Fruit fly (Drosophila melanogaster): Measurements from ENCODE around the gene Prosbeta3.

The Prosbeta3 gene

DNA sequence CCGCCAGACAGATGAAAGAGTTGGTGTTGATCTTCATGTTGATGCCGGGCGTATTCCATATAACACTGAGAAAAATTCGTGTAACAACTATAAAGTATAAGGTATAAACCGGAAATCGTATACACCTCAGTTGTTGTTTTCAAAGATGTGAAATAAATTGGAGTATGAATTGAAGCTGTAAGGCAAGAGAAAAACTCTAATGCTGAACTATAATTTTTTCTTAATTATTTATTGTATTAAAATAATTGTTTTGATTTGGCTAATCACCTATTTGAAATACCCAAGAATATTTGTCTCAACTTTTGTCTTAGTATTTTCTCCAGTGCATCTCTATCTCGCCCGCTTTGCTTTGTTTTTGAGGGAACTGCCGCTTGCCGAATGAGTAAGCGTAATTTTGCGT lies 45.7 kb downstream of the Prosbeta3 start (continued):
- no peak for TF ChIP-seq repo (GFP tag; optimal IDR thresholded peaks at IDR 0.05)
- peak; percentile 60 for TF ChIP-seq CG1529 (GFP tag; optimal IDR thresholded peaks at IDR 0.05)
- no peak for TF ChIP-seq sna (GFP tag; IDR thresholded peaks at IDR 0.05; ENCODE audit: partially characterized antibody)
- peak; percentile 41 for TF ChIP-seq CG12155 (GFP tag; optimal IDR thresholded peaks at IDR 0.05)
- TF ChIP-seq trem (tag; optimal IDR thresholded peaks at IDR 0.05): peak; percentile 44
- TF ChIP-seq CG9727 (GFP tag; optimal IDR thresholded peaks at IDR 0.05): peak; percentile 51
- TF ChIP-seq CG17802 (tag; optimal IDR thresholded peaks at IDR 0.05): no peak
- peak; percentile 66 for TF ChIP-seq nmo (GFP tag; optimal IDR thresholded peaks at IDR 0.05)
- TF ChIP-seq nau (GFP tag; optimal IDR thresholded peaks at IDR 0.05): peak; percentile 27
- peak; percentile 67 for TF ChIP-seq HLH3B (GFP tag; IDR thresholded peaks at IDR 0.05)
- peak; percentile 48 for TF ChIP-seq CG4820 (GFP tag; optimal IDR thresholded peaks at IDR 0.05)
- peak; percentile 45 for TF ChIP-seq CG15696 (tag; optimal IDR thresholded peaks at IDR 0.05)
- TF ChIP-seq pfk (GFP tag; optimal IDR thresholded peaks at IDR 0.05): no peak
- peak; percentile 10 for TF ChIP-seq tin (GFP tag; optimal IDR thresholded peaks at IDR 0.05)
- peak; percentile 8 for TF ChIP-seq CG13123 (GFP tag; optimal IDR thresholded peaks at IDR 0.05)
- peak; percentile 40 for TF ChIP-seq oc (tag; optimal IDR thresholded peaks at IDR 0.05)
- peak; percentile 42 for TF ChIP-seq nerfin-1 (tag; optimal IDR thresholded peaks at IDR 0.05)
- TF ChIP-seq CG8089 (GFP tag; optimal IDR thresholded peaks at IDR 0.05): no peak
- peak; percentile 26; the same call in 1 of the 2 replicates for TF ChIP-seq CG4404 (GFP tag; IDR thresholded peaks at IDR 0.05)
- TF ChIP-seq chm (GFP tag; IDR thresholded peaks at IDR 0.05): no peak
- peak; percentile 62; the same call in 1 of the 2 replicates for TF ChIP-seq Xrp1 (GFP tag; IDR thresholded peaks at IDR 0.05)
- TF ChIP-seq sd (tag; optimal IDR thresholded peaks at IDR 0.05): peak; percentile 11
- peak; percentile 72 for TF ChIP-seq unpg (GFP tag; optimal IDR thresholded peaks at IDR 0.05)
- peak; percentile 28 for TF ChIP-seq BtbVII (GFP tag; optimal IDR thresholded peaks at IDR 0.05)
- 0 out of 3 replicates have a peak, but pooled peaks have one; percentile 59 for TF ChIP-seq ci (GFP tag; IDR thresholded peaks at IDR 0.05)
- TF ChIP-seq CG4854 (GFP tag; optimal IDR thresholded peaks at IDR 0.05): no peak
- TF ChIP-seq da (GFP tag; optimal IDR thresholded peaks at IDR 0.05): no peak
- TF ChIP-seq row (GFP tag; IDR thresholded peaks at IDR 0.05): peak; percentile 45; the same call in 2 of the 3 replicates
- TF ChIP-seq CG8281 (tag; optimal IDR thresholded peaks at IDR 0.05): peak; percentile 28
- TF ChIP-seq CG32772 (GFP tag; IDR thresholded peaks at IDR 0.05): no peak
- TF ChIP-seq phol (tag; optimal IDR thresholded peaks at IDR 0.05): peak; percentile 83
- TF ChIP-seq ttk (GFP tag; IDR thresholded peaks at IDR 0.05): peak; percentile 49; the same call in 1 of the 2 replicates
- 0 out of 3 replicates have a peak, but pooled peaks have one; percentile 12 for TF ChIP-seq CG7357 (GFP tag; IDR thresholded peaks at IDR 0.05)
- peak; percentile 28; the same call in 1 of the 2 replicates for TF ChIP-seq E2f2 (GFP tag; IDR thresholded peaks at IDR 0.05)
- no peak for TF ChIP-seq kni (GFP tag; optimal IDR thresholded peaks at IDR 0.05)
- no peak for TF ChIP-seq HLHmδ (GFP tag; optimal IDR thresholded peaks at IDR 0.05)
- no peak for TF ChIP-seq CG8290 (GFP tag; optimal IDR thresholded peaks at IDR 0.05)
- no peak for TF ChIP-seq CG8290 (tag; optimal IDR thresholded peaks at IDR 0.05)
- TF ChIP-seq CG1792 (GFP tag; optimal IDR thresholded peaks at IDR 0.05): no peak
- peak; percentile 47 for TF ChIP-seq fd96Cb (tag; optimal IDR thresholded peaks at IDR 0.05)
- TF ChIP-seq CG14710 (tag; optimal IDR thresholded peaks at IDR 0.05): peak; percentile 44
- peak; percentile 14 for TF ChIP-seq CG18599 (GFP tag; optimal IDR thresholded peaks at IDR 0.05)
- no peak for TF ChIP-seq Atf3 (GFP tag; optimal IDR thresholded peaks at IDR 0.05)
- TF ChIP-seq fru (optimal IDR thresholded peaks at IDR 0.05): no peak
- peak; percentile 54 for TF ChIP-seq az2 (GFP tag; optimal IDR thresholded peaks at IDR 0.05)
- TF ChIP-seq lov (optimal IDR thresholded peaks at IDR 0.05): no peak
- TF ChIP-seq lov (GFP tag; IDR thresholded peaks at IDR 0.05): no peak
- TF ChIP-seq Rx (GFP tag; IDR thresholded peaks at IDR 0.05): no peak
- TF ChIP-seq CG14441 (GFP tag; IDR thresholded peaks at IDR 0.05): no peak
- peak; percentile 39; the same call in 1 of the 2 replicates for TF ChIP-seq wor (GFP tag; IDR thresholded peaks at IDR 0.05)
- no peak for TF ChIP-seq Nf-YC (tag; optimal IDR thresholded peaks at IDR 0.05)
- TF ChIP-seq p53 (GFP tag; optimal IDR thresholded peaks at IDR 0.05): no peak

All from whole organism, embryonic.